Fruit fly (Drosophila melanogaster): ENCODE results near the gene CG4461.
A peak's percentile ranks its signal among the peaks of the same experiment; 100 is the strongest.

CG4461 gene

dm6 chr3L:9361894-9362293 lies 13.3 kb upstream of the CG4461 start, which contains the start of gene CG34456:
Gene CG34456, plus strand, starts transcription at chr3L:9362108.
- no peak; the same call in 1 of the 2 replicates for TF ChIP-seq CG11294 (GFP tag; IDR thresholded peaks at IDR 0.05)
- 0 out of 3 replicates have a peak, but pooled peaks have one; percentile 39 for TF ChIP-seq CG6163 (GFP tag; IDR thresholded peaks at IDR 0.05)
- TF ChIP-seq fkh (GFP tag; optimal IDR thresholded peaks at IDR 0.05): peak; percentile 25
- TF ChIP-seq Eip78C (GFP tag): peak; percentile 59
- TF ChIP-seq svp (GFP tag): peak; percentile 81
- peak; percentile 19 for TF ChIP-seq CG6808 (GFP tag; optimal IDR thresholded peaks at IDR 0.05)
- no peak for TF ChIP-seq Sox14 (GFP tag; optimal IDR thresholded peaks at IDR 0.05)

- peak; percentile 15 for TF ChIP-seq Eip93F (GFP tag; optimal IDR thresholded peaks at IDR 0.05)
- TF ChIP-seq achi (GFP tag; optimal IDR thresholded peaks at IDR 0.05): peak; percentile 58
- no peak for TF ChIP-seq Eip78C (GFP tag)
Observed at dm6 chr3L:9364131-9364530, 11.1 kb upstream of the CG4461 start, which contains the start of gene mRRF1. Gene mRRF1, plus strand, starts transcription at chr3L:9364350.

dm6 chr3L:9366850-9367430 lies 8.3 kb upstream of the CG4461 start, which contains the start of the genes Klp67A and CG4452:
Gene Klp67A, minus strand, starts transcription at chr3L:9367046.
Gene CG4452, plus strand, starts transcription at chr3L:9367377.
- TF ChIP-seq Eip78C (GFP tag) (peak; percentile 77), pdm3 (GFP tag; optimal IDR thresholded peaks at IDR 0.05) (no peak), fkh (GFP tag; optimal IDR thresholded peaks at IDR 0.05) (peak; percentile 11), CG6163 (GFP tag; IDR thresholded peaks at IDR 0.05) (peak; percentile 69), CG8319 (GFP tag; optimal IDR thresholded peaks at IDR 0.05) (no peak), Lpt (GFP tag; optimal IDR thresholded peaks at IDR 0.05) (no peak), CG6792 (GFP tag; optimal IDR thresholded peaks at IDR 0.05) (no peak), CG31627 (GFP tag; optimal IDR thresholded peaks at IDR 0.05) (peak; percentile 26), Hr4 (GFP tag; optimal IDR thresholded peaks at IDR 0.05) (no peak), CG11902 (GFP tag; optimal IDR thresholded peaks at IDR 0.05) (peak; percentile 4), CG3032 (tag; optimal IDR thresholded peaks at IDR 0.05) (peak; percentile 24), eg (GFP tag; IDR thresholded peaks at IDR 0.05) (0 out of 3 replicates have a peak, but pooled peaks have one; percentile 16), CG11762 (GFP tag; optimal IDR thresholded peaks at IDR 0.05; ENCODE audit: insufficient read depth) (no peak), esn (GFP tag; optimal IDR thresholded peaks at IDR 0.05) (peak; percentile 62), achi (GFP tag; optimal IDR thresholded peaks at IDR 0.05) (peak; percentile 2), acj6 (GFP tag; optimal IDR thresholded peaks at IDR 0.05) (no peak), Smox (GFP tag; optimal IDR thresholded peaks at IDR 0.05) (no peak), vri (GFP tag; optimal IDR thresholded peaks at IDR 0.05) (no peak), Ets21C (GFP tag; optimal IDR thresholded peaks at IDR 0.05) (no peak), Sox15 (GFP tag; optimal IDR thresholded peaks at IDR 0.05) (no peak), Eip93F (GFP tag; optimal IDR thresholded peaks at IDR 0.05) (peak; percentile 30), CG6276 (GFP tag; optimal IDR thresholded peaks at IDR 0.05) (no peak), Hr39 (GFP tag; optimal IDR thresholded peaks at IDR 0.05) (no peak), net (GFP tag; optimal IDR thresholded peaks at IDR 0.05) (no peak), fd85E (GFP tag; optimal IDR thresholded peaks at IDR 0.05) (no peak), CG7368 (GFP tag; optimal IDR thresholded peaks at IDR 0.05) (no peak), CG4318 (GFP tag; optimal IDR thresholded peaks at IDR 0.05) (no peak), cyc (GFP tag; optimal IDR thresholded peaks at IDR 0.05) (peak; percentile 30), Met (GFP tag; optimal IDR thresholded peaks at IDR 0.05) (no peak), CG9139 (GFP tag; optimal IDR thresholded peaks at IDR 0.05) (no peak), CG10631 (GFP tag; optimal IDR thresholded peaks at IDR 0.05) (no peak), dac (GFP tag; optimal IDR thresholded peaks at IDR 0.05) (no peak), CG15336 (GFP tag; IDR thresholded peaks at IDR 0.05) (no peak), CG32006 (GFP tag; optimal IDR thresholded peaks at IDR 0.05) (no peak), spab (GFP tag; optimal IDR thresholded peaks at IDR 0.05) (no peak), CG6808 (GFP tag; optimal IDR thresholded peaks at IDR 0.05) (no peak), CG8632 (GFP tag; optimal IDR thresholded peaks at IDR 0.05) (no peak), Sox14 (GFP tag; optimal IDR thresholded peaks at IDR 0.05) (no peak), lz (GFP tag; optimal IDR thresholded peaks at IDR 0.05) (peak; percentile 38), CG10669 (GFP tag; optimal IDR thresholded peaks at IDR 0.05) (no peak), svp (GFP tag) (peak; percentile 64)
